Worm (Caenorhabditis elegans) whole organism, L2 larva: ENCODE data around the gene set-30.

Source experiments
- C34F6.9 ChIP-seq: fragments of 150-350 bp; optimal IDR thresholded peaks from 2 replicates; lab custom pipeline; 2014; ENCODE audit warnings: missing biosample characterization, missing genetic modification characterization
- ceh-82 ChIP-seq: fragments of 150-350 bp; optimal IDR thresholded peaks from 2 replicates; lab custom pipeline; 2014; ENCODE audit warnings: missing biosample characterization, missing genetic modification characterization
- fos-1 ChIP-seq: fragments of 150-350 bp; optimal IDR thresholded peaks from 2 replicates; lab custom pipeline; 2014; ENCODE audit warnings: missing biosample characterization, missing genetic modification characterization
- lin-11 ChIP-seq: fragments of 150-350 bp; sonication (generic microtip); optimal IDR thresholded peaks from 2 replicates; lab custom pipeline; 2014; ENCODE audit warnings: missing biosample characterization, missing genetic modification characterization, inconsistent platforms, mixed read lengths
- nhr-237 ChIP-seq: fragments of 150-350 bp; optimal IDR thresholded peaks from 2 replicates; lab custom pipeline; 2014; ENCODE audit warnings: missing biosample characterization, missing genetic modification characterization
- unc-62 ChIP-seq: fragments of 150-350 bp; optimal IDR thresholded peaks from 2 replicates; lab custom pipeline; 2014; ENCODE audit warnings: missing biosample characterization, missing genetic modification reagents, missing genetic modification characterization

DNA sequence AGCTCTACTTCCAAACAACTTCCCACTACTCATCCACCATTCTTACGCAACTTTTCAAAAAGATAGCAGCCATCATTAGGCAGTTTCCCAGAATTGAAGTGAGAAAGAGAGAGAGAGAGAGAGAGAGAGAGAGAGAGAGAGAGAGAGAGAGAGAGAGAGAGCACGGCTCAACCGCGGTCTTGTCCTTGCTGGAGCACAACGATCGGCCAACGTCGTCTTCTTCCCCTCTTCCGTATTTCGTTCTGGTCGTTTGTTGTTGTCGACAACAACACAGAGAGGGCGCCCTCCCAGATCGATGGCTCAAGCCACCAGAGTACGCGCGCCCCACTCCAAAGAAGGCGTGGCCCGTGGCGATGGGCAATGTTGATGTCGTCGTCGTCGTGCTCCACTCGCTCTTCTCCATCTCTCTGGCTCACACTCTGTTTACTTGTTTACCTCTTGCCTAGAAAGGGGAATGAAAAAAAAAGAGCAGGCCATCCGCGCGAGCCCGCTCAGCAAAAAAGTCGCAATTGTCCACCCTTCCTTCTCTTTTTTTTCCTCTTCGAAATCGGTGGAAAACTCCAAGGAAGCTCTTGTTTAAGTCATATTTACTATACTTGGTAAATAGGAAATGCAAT lies 17.0 kb upstream of the set-30 start:
- TF ChIP-seq C34F6.9 (tag; lab: Kevin White, UChicago) (peak; percentile 47), fos-1 (tag; lab: Kevin White, UChicago) (no peak), nhr-237 (no peak), ceh-82 (tag; lab: Kevin White, UChicago) (no peak), lin-11 (peak; percentile 46), unc-62 (GFP tag; lab: Kevin White, UChicago) (no peak)
